Worm (Caenorhabditis elegans) whole organism, early embryonic: ENCODE data around the gene ZK930.6.

ENCODE experiments used
- B0310.2 ChIP-seq: sonication (generic microtip); optimal IDR thresholded peaks from 2 replicates; lab custom pipeline; 2016; ENCODE audit warnings: mild to moderate bottlenecking, missing genetic modification characterization, missing compliant biosample characterization
- ama-1 ChIP-seq: fragments of 150-350 bp; optimal IDR thresholded peaks from 2 replicates; lab custom pipeline; 2014
- ceh-13 ChIP-seq: fragments of 200-800 bp; sonication (Bioruptor generic); optimal IDR thresholded peaks from 2 replicates; lab custom pipeline; 2018; ENCODE audit warnings: mild to moderate bottlenecking, missing genetic modification characterization, missing compliant biosample characterization
- ceh-36 ChIP-seq: sonication (generic microtip); optimal IDR thresholded peaks from 2 replicates; lab custom pipeline; 2016; ENCODE audit warnings: missing genetic modification characterization, inconsistent platforms, missing compliant biosample characterization
- hmg-4 ChIP-seq: fragments of 200-800 bp; sonication (Bioruptor generic); optimal IDR thresholded peaks from 2 replicates; lab custom pipeline; 2018; ENCODE audit warnings: mild to moderate bottlenecking, missing genetic modification characterization, missing compliant biosample characterization
- hnd-1 ChIP-seq: sonication (generic microtip); optimal IDR thresholded peaks from 2 replicates; lab custom pipeline; 2016; ENCODE audit warnings: missing genetic modification characterization, missing compliant biosample characterization
- scrt-1 ChIP-seq: fragments of 200-800 bp; sonication (Bioruptor generic); IDR thresholded peaks from 2 replicates; pipeline ENCODE4 v1.3.6; 2022; ENCODE audit warnings: missing genetic modification characterization, missing compliant biosample characterization

DNA sequence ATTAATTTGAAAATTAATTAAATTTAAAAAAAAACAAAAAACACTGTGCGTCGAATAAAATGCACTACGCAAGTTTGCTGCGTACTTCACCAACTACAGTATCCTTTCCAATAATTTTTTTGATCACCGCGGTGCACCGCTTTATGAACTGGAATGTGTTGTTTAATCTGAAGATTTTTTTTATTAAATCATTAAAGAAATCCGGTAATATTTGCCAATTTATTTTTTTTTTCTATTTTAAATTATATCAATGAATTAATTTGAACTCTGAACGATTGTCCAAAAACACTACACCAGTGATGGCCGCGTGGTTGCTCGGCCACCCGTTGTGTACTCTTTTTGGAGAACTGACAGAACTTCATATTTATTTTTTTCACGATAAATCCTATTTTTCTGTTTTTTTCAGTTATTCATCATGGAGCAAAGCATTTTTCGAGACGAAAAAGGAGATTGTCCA is 23.1 kb upstream of the ZK930.6 start, which contains the start of gene K12D12.5:
- TF ChIP-seq ama-1 (lab: Kevin White, UChicago) (no peak), scrt-1 (no peak), B0310.2 (tag; lab: Kevin White, UChicago) (no peak), hnd-1 (tag; lab: Kevin White, UChicago) (no peak), hmg-4 (no peak), ceh-36 (no peak), ceh-13 (GFP tag; lab: Kevin White, UChicago) (no peak)
